Worm (Caenorhabditis elegans) whole organism, mixed stage, embryonic: Measurements from ENCODE around the gene adss-1.

ENCODE experiments used
- ceh-83 ChIP-seq: fragments of 200-800 bp; sonication (Bioruptor generic); optimal IDR thresholded peaks from 2 replicates; lab custom pipeline; 2018; ENCODE audit warnings: mild to moderate bottlenecking, missing genetic modification characterization, missing compliant biosample characterization
- lsy-2 ChIP-seq: fragments of 150-350 bp; optimal IDR thresholded peaks from 2 replicates; lab custom pipeline; 2014; ENCODE audit warnings: missing biosample characterization, missing genetic modification characterization
- mep-1 ChIP-seq: fragments of 150-350 bp; optimal IDR thresholded peaks from 2 replicates; lab custom pipeline; 2017; ENCODE audit warnings: missing biosample characterization, missing genetic modification reagents, missing genetic modification characterization, inconsistent platforms
- nhr-76 ChIP-seq: sonication (generic microtip); optimal IDR thresholded peaks from 2 replicates; lab custom pipeline; 2017; ENCODE audit warnings: missing biosample characterization, missing genetic modification characterization
- snpc-4 ChIP-seq: fragments of 150-350 bp; optimal IDR thresholded peaks from 2 replicates; lab custom pipeline; 2014; ENCODE audit warnings: missing biosample characterization, missing genetic modification characterization

- TF ChIP-seq nhr-76: no peak
- TF ChIP-seq lsy-2: no peak
- TF ChIP-seq ceh-83: no peak
- no peak for TF ChIP-seq snpc-4 (tag; lab: Kevin White, UChicago)
- no peak for TF ChIP-seq mep-1 (tag; lab: Kevin White, UChicago)
These were observed 23.3 kb upstream of the adss-1 start for ce11 chrV:4846507-4846906.
